Fruit fly (Drosophila melanogaster): ENCODE measurements around the gene Aduk.

dm6 chr3R:9380970-9381369, 46.5 kb upstream of the Aduk start:
- TF ChIP-seq psq (optimal IDR thresholded peaks at IDR 0.05) (no peak), pan (optimal IDR thresholded peaks at IDR 0.05) (no peak), EcR (GFP tag; optimal IDR thresholded peaks at IDR 0.05) (no peak)
